Worm (Caenorhabditis elegans) whole organism, young adult: ENCODE measurements around the gene igcm-4.
A peak's percentile ranks its signal among the peaks of the same experiment; 100 is the strongest.

Experiments used
- B0261.1 ChIP-seq: sonication (generic microtip); optimal IDR thresholded peaks from 2 replicates; lab custom pipeline; 2016; ENCODE audit warnings: mild to moderate bottlenecking, missing genetic modification characterization, moderate library complexity, missing compliant biosample characterization
- B0336.3 ChIP-seq: fragments of 200-800 bp; sonication (Bioruptor generic); IDR thresholded peaks from 2 replicates; pipeline ENCODE4 v1.3.6; 2022; ENCODE audit warnings: missing genetic modification characterization, missing compliant biosample characterization
- C06A6.2 ChIP-seq: fragments of 200-800 bp; sonication (Bioruptor generic); conservative IDR thresholded peaks from 2 replicates; pipeline ENCODE4 v1.3.6; 2022; ENCODE audit warnings: missing genetic modification characterization, missing compliant biosample characterization
- C17E4.6 ChIP-seq: fragments of 200-800 bp; sonication (Bioruptor generic); IDR thresholded peaks from 2 replicates; pipeline ENCODE4 v1.3.6; 2022; ENCODE audit warnings: missing genetic modification reagents, missing genetic modification characterization, missing compliant biosample characterization
- F10E7.11 ChIP-seq: sonication (generic microtip); optimal IDR thresholded peaks from 2 replicates; lab custom pipeline; 2017; ENCODE audit warnings: mild to moderate bottlenecking, missing genetic modification characterization, moderate library complexity, missing compliant biosample characterization
- F37B4.10 ChIP-seq: fragments of 200-800 bp; sonication (Bioruptor generic); IDR thresholded peaks from 2 replicates; pipeline ENCODE4 v1.3.6; 2022; ENCODE audit warnings: missing genetic modification characterization, missing compliant biosample characterization
- F49E8.2 ChIP-seq: sonication (generic microtip); optimal IDR thresholded peaks from 3 replicates; lab custom pipeline; 2017; ENCODE audit warnings: missing genetic modification characterization, mild to moderate bottlenecking, missing compliant biosample characterization, antibody characterized with exemption, moderate library complexity; ENCODE audit not compliant: insufficient read depth
- F52B5.7 ChIP-seq: sonication (generic microtip); optimal IDR thresholded peaks from 2 replicates; lab custom pipeline; 2016; ENCODE audit warnings: mild to moderate bottlenecking, missing genetic modification characterization, missing compliant biosample characterization
- F55B11.4 ChIP-seq: sonication (generic microtip); optimal IDR thresholded peaks from 2 replicates; lab custom pipeline; 2016; ENCODE audit warnings: missing compliant biosample characterization, missing genetic modification characterization, borderline replicate concordance; ENCODE audit not compliant: insufficient read depth
- K11D2.4 ChIP-seq: fragments of 200-800 bp; sonication (Bioruptor generic); IDR thresholded peaks from 2 replicates; pipeline ENCODE4 v1.3.6; 2022; ENCODE audit warnings: missing genetic modification reagents, missing genetic modification characterization, missing compliant biosample characterization
- K12H6.12 ChIP-seq: fragments of 200-800 bp; sonication (Bioruptor generic); optimal IDR thresholded peaks from 2 replicates; lab custom pipeline; 2018; ENCODE audit warnings: mild to moderate bottlenecking, missing genetic modification characterization, missing compliant biosample characterization
- T26A5.8 ChIP-seq: sonication (generic microtip); optimal IDR thresholded peaks from 2 replicates; lab custom pipeline; 2016; ENCODE audit warnings: missing genetic modification characterization, missing compliant biosample characterization
- Y53F4B.3 ChIP-seq: fragments of 200-800 bp; sonication (Bioruptor generic); IDR thresholded peaks from 2 replicates; pipeline ENCODE4 v1.3.6; 2022; ENCODE audit warnings: missing genetic modification reagents, missing genetic modification characterization, missing compliant biosample characterization
- Y53G8AR.9 ChIP-seq: fragments of 200-800 bp; sonication (Bioruptor generic); conservative IDR thresholded peaks from 2 replicates; pipeline ENCODE4 v1.3.6; 2022; ENCODE audit warnings: missing genetic modification reagents, missing genetic modification characterization, missing compliant biosample characterization
- akir-1 ChIP-seq: fragments of 200-800 bp; sonication (Bioruptor generic); optimal IDR thresholded peaks from 2 replicates; lab custom pipeline; 2018; ENCODE audit warnings: mild to moderate bottlenecking, missing genetic modification characterization, moderate library complexity, missing compliant biosample characterization
- atf-7 ChIP-seq: sonication (generic microtip); optimal IDR thresholded peaks from 2 replicates; lab custom pipeline; 2017; ENCODE audit warnings: mild to moderate bottlenecking, missing genetic modification characterization, missing compliant biosample characterization
- attf-5 ChIP-seq: fragments of 200-800 bp; sonication (Bioruptor generic); optimal IDR thresholded peaks from 2 replicates; lab custom pipeline; 2018; ENCODE audit warnings: mild to moderate bottlenecking, missing genetic modification characterization, missing compliant biosample characterization
- cebp-1 ChIP-seq, 2 experiments: fragments of 200-800 bp in 1 of 2; sonication (Bioruptor generic) in 1 of 2; sonication (generic microtip) in 1 of 2; IDR thresholded peaks in 1 of 2; optimal IDR thresholded peaks in 1 of 2; 2 replicates each; pipeline versions ENCODE4 v1.3.6 to Lab custom; 2017 to 2022; ENCODE audit warnings: missing compliant biosample characterization in 2 of 2, missing genetic modification characterization in 2 of 2, mild to moderate bottlenecking in 1 of 2, missing genetic modification reagents in 1 of 2, moderate library complexity in 1 of 2
- ceh-100 ChIP-seq: fragments of 200-800 bp; sonication (Bioruptor generic); IDR thresholded peaks from 2 replicates; pipeline ENCODE4 v1.3.6; 2022; ENCODE audit warnings: missing genetic modification reagents, missing genetic modification characterization, missing compliant biosample characterization
- ceh-27 ChIP-seq: fragments of 200-800 bp; sonication (Bioruptor generic); optimal IDR thresholded peaks from 2 replicates; lab custom pipeline; 2018; ENCODE audit warnings: mild to moderate bottlenecking, missing genetic modification characterization, moderate library complexity, missing compliant biosample characterization
- ceh-79 ChIP-seq: sonication (generic microtip); optimal IDR thresholded peaks from 2 replicates; lab custom pipeline; 2017; ENCODE audit warnings: mild to moderate bottlenecking, missing genetic modification characterization, missing compliant biosample characterization
- chd-7 ChIP-seq: sonication (generic microtip); optimal IDR thresholded peaks from 2 replicates; lab custom pipeline; 2016; ENCODE audit warnings: mild to moderate bottlenecking, missing genetic modification characterization, moderate library complexity, missing compliant biosample characterization
- die-1 ChIP-seq: sonication (generic microtip); optimal IDR thresholded peaks from 2 replicates; lab custom pipeline; 2016; ENCODE audit warnings: missing genotype, mild to moderate bottlenecking, missing genetic modification characterization, missing compliant biosample characterization
- dox-1 ChIP-seq: fragments of 200-800 bp; sonication (Bioruptor generic); IDR thresholded peaks from 2 replicates; pipeline ENCODE4 v1.3.6; 2022; ENCODE audit warnings: missing genetic modification reagents, missing genetic modification characterization, missing compliant biosample characterization
- efl-1 ChIP-seq: fragments of 150-350 bp; optimal IDR thresholded peaks from 2 replicates; lab custom pipeline; 2014; ENCODE audit warnings: missing biosample characterization, missing genetic modification reagents, missing genetic modification characterization
- egl-44 ChIP-seq: fragments of 200-800 bp; sonication (Bioruptor generic); IDR thresholded peaks from 2 replicates; pipeline ENCODE4 v1.3.6; 2022; ENCODE audit warnings: missing genetic modification reagents, missing genetic modification characterization, missing compliant biosample characterization
- ekl-4 ChIP-seq: fragments of 200-800 bp; sonication (Bioruptor generic); IDR thresholded peaks from 2 replicates; pipeline ENCODE4 v1.3.6; 2022; ENCODE audit warnings: missing genetic modification reagents, missing genetic modification characterization, missing compliant biosample characterization
- gei-17 ChIP-seq: fragments of 200-800 bp; sonication (Bioruptor generic); optimal IDR thresholded peaks from 2 replicates; lab custom pipeline; 2018; ENCODE audit warnings: mild to moderate bottlenecking, missing genetic modification characterization, missing compliant biosample characterization
- hmg-1.2 ChIP-seq: fragments of 200-800 bp; sonication (Bioruptor generic); IDR thresholded peaks from 2 replicates; pipeline ENCODE4 v1.3.6; 2022; ENCODE audit warnings: missing genetic modification reagents, missing genetic modification characterization, missing compliant biosample characterization
- lag-1 ChIP-seq: fragments of 200-800 bp; sonication (Bioruptor generic); IDR thresholded peaks from 2 replicates; pipeline ENCODE4 v1.3.6; 2022; ENCODE audit warnings: missing genetic modification reagents, missing genetic modification characterization, missing compliant biosample characterization
- lin-35 ChIP-seq, 3 experiments: fragments of 150-350 bp in 2 of 3; sonication (generic microtip) in 1 of 3; optimal IDR thresholded peaks; 2 replicates each; lab custom pipeline; 2014 to 2018; ENCODE audit warnings: missing biosample characterization in 3 of 3, missing genetic modification characterization in 3 of 3, missing genetic modification reagents in 3 of 3
- lin-40 ChIP-seq: sonication (generic microtip); optimal IDR thresholded peaks from 2 replicates; lab custom pipeline; 2016; ENCODE audit warnings: missing genetic modification characterization, mild to moderate bottlenecking, missing compliant biosample characterization, missing genotype, missing genetic modification reagents
- mcd-1 ChIP-seq: fragments of 200-800 bp; sonication (Bioruptor generic); IDR thresholded peaks from 2 replicates; pipeline ENCODE4 v1.3.6; 2022; ENCODE audit warnings: missing genetic modification reagents, missing genetic modification characterization, missing compliant biosample characterization
- nfya-2 ChIP-seq: fragments of 200-800 bp; sonication (Bioruptor generic); IDR thresholded peaks from 2 replicates; pipeline ENCODE4 v1.3.6; 2022; ENCODE audit warnings: missing genetic modification reagents, missing genetic modification characterization, missing compliant biosample characterization
- nfyb-1 ChIP-seq: fragments of 200-800 bp; sonication (Bioruptor generic); IDR thresholded peaks from 2 replicates; pipeline ENCODE4 v1.3.6; 2022; ENCODE audit warnings: missing genetic modification reagents, missing genetic modification characterization, missing compliant biosample characterization
- nhr-120 ChIP-seq: fragments of 200-800 bp; sonication (Bioruptor generic); IDR thresholded peaks from 2 replicates; pipeline ENCODE4 v1.3.6; 2022; ENCODE audit warnings: missing genetic modification characterization, missing compliant biosample characterization
- nhr-179 ChIP-seq: sonication (generic microtip); optimal IDR thresholded peaks from 2 replicates; lab custom pipeline; 2016; ENCODE audit warnings: mild to moderate bottlenecking, missing genetic modification characterization, missing compliant biosample characterization
- nhr-80 ChIP-seq: sonication (generic microtip); optimal IDR thresholded peaks from 2 replicates; lab custom pipeline; 2016; ENCODE audit warnings: missing genetic modification characterization, missing compliant biosample characterization
- nhr-90 ChIP-seq: sonication (generic microtip); optimal IDR thresholded peaks from 2 replicates; lab custom pipeline; 2016; ENCODE audit warnings: missing genotype, mild to moderate bottlenecking, missing genetic modification characterization, missing compliant biosample characterization
- somi-1 ChIP-seq: fragments of 200-800 bp; sonication (Bioruptor generic); optimal IDR thresholded peaks from 2 replicates; lab custom pipeline; 2018; ENCODE audit warnings: mild to moderate bottlenecking, missing genetic modification characterization, missing compliant biosample characterization
- tbp1 ChIP-seq: fragments of 200-800 bp; sonication (Bioruptor generic); optimal IDR thresholded peaks from 2 replicates; lab custom pipeline; 2018; ENCODE audit warnings: mild to moderate bottlenecking, missing genetic modification characterization, missing compliant biosample characterization
- tlf-1 ChIP-seq: fragments of 200-800 bp; sonication (Bioruptor generic); optimal IDR thresholded peaks from 2 replicates; lab custom pipeline; 2018; ENCODE audit warnings: mild to moderate bottlenecking, missing genetic modification characterization, missing compliant biosample characterization
- unc-62 ChIP-seq: fragments of 150-350 bp; optimal IDR thresholded peaks from 2 replicates; lab custom pipeline; 2014; ENCODE audit warnings: missing biosample characterization, missing genetic modification reagents, missing genetic modification characterization
- ztf-26 ChIP-seq: sonication (generic microtip); optimal IDR thresholded peaks from 2 replicates; lab custom pipeline; 2017; ENCODE audit warnings: missing genetic modification characterization, missing compliant biosample characterization
- ztf-3 ChIP-seq: fragments of 200-800 bp; sonication (Bioruptor generic); optimal IDR thresholded peaks from 2 replicates; lab custom pipeline; 2018; ENCODE audit warnings: mild to moderate bottlenecking, missing genetic modification characterization, missing compliant biosample characterization

Gene igcm-4

DNA sequence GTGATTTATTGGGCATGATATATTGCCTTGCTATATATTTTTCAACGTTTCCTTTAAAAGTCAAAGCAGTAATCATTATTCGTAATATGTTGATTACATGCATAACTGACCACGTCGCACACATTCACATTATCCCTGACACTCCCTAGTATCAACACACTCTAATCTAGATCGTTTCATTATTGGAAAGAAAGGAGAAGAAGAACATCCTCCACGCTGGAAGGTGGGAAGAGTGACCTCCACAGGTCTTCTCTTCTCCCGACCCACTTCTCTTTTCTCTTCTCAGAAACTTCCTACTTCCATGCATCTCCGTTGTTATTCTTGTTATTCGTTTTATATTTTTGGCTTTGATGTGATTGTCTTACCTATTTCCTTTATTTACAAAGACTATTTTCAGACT, 27.9 kb upstream of the igcm-4 start, which contains the start of gene txdc-12.2:
txdc-12.2 (plus strand) TSS at position 396 of the 400 bp plus-strand sequence.
- TF ChIP-seq ceh-100 (GFP tag; lab: Robert Waterston, UW) (no peak), ztf-3 (GFP tag; lab: Kevin White, UChicago) (no peak), F55B11.4 (tag; lab: Kevin White, UChicago) (no peak)

- TF ChIP-seq ceh-79 (tag; lab: Kevin White, UChicago): no peak
- TF ChIP-seq nhr-120 (GFP tag; lab: Robert Waterston, UW): no peak
- TF ChIP-seq F10E7.11 (tag; lab: Kevin White, UChicago): no peak
- TF ChIP-seq B0261.1 (tag; lab: Kevin White, UChicago): no peak
- 0 out of 2 replicates have a peak, but pooled peaks have one; percentile 30 for TF ChIP-seq C06A6.2 (GFP tag; lab: Robert Waterston, UW)
- TF ChIP-seq lin-35 (GFP tag; optimal IDR thresholded peaks at IDR 0.05; lab: Kevin White, UChicago): peak in 1 of 3 experiments; percentile 45
- peak; percentile 29 for TF ChIP-seq unc-62 (GFP tag; lab: Kevin White, UChicago)
- no peak for TF ChIP-seq Y53F4B.3 (GFP tag; lab: Robert Waterston, UW)
- TF ChIP-seq nhr-90: no peak
- TF ChIP-seq nfyb-1 (GFP tag; lab: Robert Waterston, UW): no peak
- peak; percentile 21 for TF ChIP-seq gei-17 (GFP tag; lab: Kevin White, UChicago)
- no peak for TF ChIP-seq nhr-179 (tag; lab: Kevin White, UChicago)
- TF ChIP-seq egl-44 (GFP tag; lab: Robert Waterston, UW): no peak
- peak; percentile 21 for TF ChIP-seq atf-7 (tag; lab: Kevin White, UChicago)
- peak; percentile 77 for TF ChIP-seq ceh-27 (GFP tag; lab: Kevin White, UChicago)
- TF ChIP-seq die-1: no peak
- TF ChIP-seq mcd-1 (GFP tag; lab: Robert Waterston, UW): no peak
- no peak for TF ChIP-seq lag-1
- peak; percentile 3 for TF ChIP-seq ztf-26
- TF ChIP-seq hmg-1.2 (GFP tag; lab: Robert Waterston, UW): peak; percentile 34; the same call in 1 of the 2 replicates
- TF ChIP-seq F49E8.2: no peak
- peak; percentile 70 for TF ChIP-seq lin-40 (tag; lab: Kevin White, UChicago)
- TF ChIP-seq ekl-4 (GFP tag; lab: Robert Waterston, UW): no peak
- peak; percentile 10 for TF ChIP-seq efl-1 (GFP tag; lab: Kevin White, UChicago)
- no peak for TF ChIP-seq T26A5.8 (tag; lab: Kevin White, UChicago)
- TF ChIP-seq nhr-80 (tag; lab: Kevin White, UChicago): peak; percentile 34
- TF ChIP-seq cebp-1 (GFP tag; IDR thresholded peaks at IDR 0.05; lab: Robert Waterston, UW): peak; percentile 94
- peak; percentile 99 for TF ChIP-seq cebp-1 (tag; optimal IDR thresholded peaks at IDR 0.05; lab: Kevin White, UChicago)
- peak; percentile 65 for TF ChIP-seq attf-5 (GFP tag; lab: Kevin White, UChicago)
- TF ChIP-seq B0336.3 (GFP tag; lab: Robert Waterston, UW): no peak; the same call in 1 of the 2 replicates
- TF ChIP-seq Y53G8AR.9 (GFP tag; lab: Robert Waterston, UW): no peak
- peak; percentile 63 for TF ChIP-seq dox-1 (GFP tag; lab: Robert Waterston, UW)
- peak; percentile 67; the same call in 1 of the 2 replicates for TF ChIP-seq K11D2.4
- no peak for TF ChIP-seq F37B4.10
- peak; percentile 82 for TF ChIP-seq K12H6.12 (tag; lab: Kevin White, UChicago)
- no peak for TF ChIP-seq C17E4.6
- no peak for TF ChIP-seq F52B5.7
- no peak for TF ChIP-seq F55B11.4 (tag; lab: Kevin White, UChicago)
- TF ChIP-seq akir-1: peak; percentile 40
- no peak for TF ChIP-seq tlf-1 (GFP tag; lab: Kevin White, UChicago)
- TF ChIP-seq tbp1 (GFP tag; lab: Kevin White, UChicago): peak; percentile 33
- TF ChIP-seq nfya-2: no peak
- TF ChIP-seq chd-7 (tag; lab: Kevin White, UChicago): no peak
- peak; percentile 31 for TF ChIP-seq somi-1 (GFP tag; lab: Kevin White, UChicago)
These were observed 25.3 kb upstream of the igcm-4 start for ce11 chrX:2071392-2072001.
